Fruit fly (Drosophila melanogaster): ENCODE measurements around the gene Pcyt2.

The Pcyt2 gene

dm6 chr3L:1587140-1587849 is 34.0 kb downstream of the Pcyt2 start (continued):
- TF ChIP-seq Dfd (GFP tag; optimal IDR thresholded peaks at IDR 0.05) = no peak
- TF ChIP-seq Blimp-1 (GFP tag; optimal IDR thresholded peaks at IDR 0.05) = peak; percentile 72
- no peak for TF ChIP-seq sna (GFP tag; IDR thresholded peaks at IDR 0.05; ENCODE audit: partially characterized antibody)
- peak; percentile 86 for TF ChIP-seq HHEX (GFP tag; optimal IDR thresholded peaks at IDR 0.05)
- peak; percentile 64 for TF ChIP-seq CG31441 (GFP tag; IDR thresholded peaks at IDR 0.05)
- TF ChIP-seq ftz-f1 (GFP tag; optimal IDR thresholded peaks at IDR 0.05) = no peak
- peak; percentile 80 for TF ChIP-seq CG4424 (GFP tag; optimal IDR thresholded peaks at IDR 0.05)
- peak; percentile 82 for TF ChIP-seq CG11695 (GFP tag; IDR thresholded peaks at IDR 0.05)
- no peak for TF ChIP-seq ato (GFP tag; IDR thresholded peaks at IDR 0.05; ENCODE audit: partially characterized antibody)
- TF ChIP-seq ham (GFP tag; IDR thresholded peaks at IDR 0.05) = peak; percentile 57; the same call in 1 of the 2 replicates
- peak; percentile 74 for TF ChIP-seq NfI (GFP tag; optimal IDR thresholded peaks at IDR 0.05)
- no peak for TF ChIP-seq MESR4 (GFP tag; optimal IDR thresholded peaks at IDR 0.05)
- peak; percentile 73 for TF ChIP-seq Gsc (GFP tag; IDR thresholded peaks at IDR 0.05)
- TF ChIP-seq CG4617 (GFP tag; optimal IDR thresholded peaks at IDR 0.05; ENCODE audit: borderline replicate concordance) = peak; percentile 36
- peak; percentile 59 for TF ChIP-seq CG8281 (tag; optimal IDR thresholded peaks at IDR 0.05)
- TF ChIP-seq CG8944 (GFP tag; optimal IDR thresholded peaks at IDR 0.05) = peak; percentile 76
- peak; percentile 78 for TF ChIP-seq Oaz (GFP tag; IDR thresholded peaks at IDR 0.05)
- no peak for TF ChIP-seq yki (optimal IDR thresholded peaks at IDR 0.05)
- peak; percentile 62 for TF ChIP-seq CG12391 (tag; optimal IDR thresholded peaks at IDR 0.05)
- peak; percentile 61 for TF ChIP-seq Fer2 (tag; optimal IDR thresholded peaks at IDR 0.05)
- peak; percentile 48 for TF ChIP-seq CG12236 (GFP tag; optimal IDR thresholded peaks at IDR 0.05)
- peak; percentile 58 for TF ChIP-seq wek (GFP tag; optimal IDR thresholded peaks at IDR 0.05)
- peak; percentile 61 for TF ChIP-seq disco-r (GFP tag; optimal IDR thresholded peaks at IDR 0.05)
- TF ChIP-seq Ets65A (GFP tag) = peak; percentile 98
- no peak for TF ChIP-seq grn (GFP tag; optimal IDR thresholded peaks at IDR 0.05)
- peak; percentile 58 for TF ChIP-seq CG31365 (tag; optimal IDR thresholded peaks at IDR 0.05)
- peak; percentile 86 for TF ChIP-seq seq (GFP tag; IDR thresholded peaks at IDR 0.05)
- peak; percentile 88 for TF ChIP-seq Atf6 (GFP tag; IDR thresholded peaks at IDR 0.05)
- TF ChIP-seq ci (GFP tag; IDR thresholded peaks at IDR 0.05) = peak; percentile 83
- TF ChIP-seq toy (GFP tag; IDR thresholded peaks at IDR 0.05) = peak; percentile 82
- TF ChIP-seq nerfin-2 (GFP tag; IDR thresholded peaks at IDR 0.05; ENCODE audit: partially characterized antibody) = no peak
- TF ChIP-seq B-H1 (GFP tag; IDR thresholded peaks at IDR 0.05) = peak; percentile 80
- no peak for TF ChIP-seq inv (GFP tag; IDR thresholded peaks at IDR 0.05; ENCODE audit: partially characterized antibody)
- TF ChIP-seq CG15696 (tag; optimal IDR thresholded peaks at IDR 0.05) = peak; percentile 69
- peak; percentile 61 for TF ChIP-seq CG7556 (GFP tag; optimal IDR thresholded peaks at IDR 0.05)
- TF ChIP-seq sisA (GFP tag; IDR thresholded peaks at IDR 0.05) = peak; percentile 93
- TF ChIP-seq gsb (GFP tag; IDR thresholded peaks at IDR 0.05) = peak; percentile 88
- no peak for TF ChIP-seq sd (tag; optimal IDR thresholded peaks at IDR 0.05)
- TF ChIP-seq CG33557 (GFP tag; optimal IDR thresholded peaks at IDR 0.05) = peak; percentile 9
- TF ChIP-seq insv (GFP tag; optimal IDR thresholded peaks at IDR 0.05) = no peak
- TF ChIP-seq kah (GFP tag; optimal IDR thresholded peaks at IDR 0.05) = peak; percentile 64
- TF ChIP-seq dm (GFP tag; optimal IDR thresholded peaks at IDR 0.05) = peak; percentile 34
- no peak for TF ChIP-seq Hr39 (optimal IDR thresholded peaks at IDR 0.05)
- TF ChIP-seq NC2α (GFP tag; optimal IDR thresholded peaks at IDR 0.05) = no peak
- peak; percentile 76 for TF ChIP-seq PHDP (tag; optimal IDR thresholded peaks at IDR 0.05)
- peak; percentile 18 for TF ChIP-seq Spps (tag; optimal IDR thresholded peaks at IDR 0.05)
- peak; percentile 51 for TF ChIP-seq CG18476 (GFP tag; optimal IDR thresholded peaks at IDR 0.05)
- TF ChIP-seq CTCF (GFP tag; optimal IDR thresholded peaks at IDR 0.05) = peak; percentile 21
- no peak for TF ChIP-seq lbe (GFP tag; optimal IDR thresholded peaks at IDR 0.05)
- peak; percentile 52 for TF ChIP-seq Atf3 (GFP tag; optimal IDR thresholded peaks at IDR 0.05)
- TF ChIP-seq CG17802 (tag; optimal IDR thresholded peaks at IDR 0.05) = peak; percentile 56

Measured in whole organism, embryonic.